Worm (Caenorhabditis elegans): ENCODE measurements around the gene F59F3.6.

The F59F3.6 gene

DNA sequence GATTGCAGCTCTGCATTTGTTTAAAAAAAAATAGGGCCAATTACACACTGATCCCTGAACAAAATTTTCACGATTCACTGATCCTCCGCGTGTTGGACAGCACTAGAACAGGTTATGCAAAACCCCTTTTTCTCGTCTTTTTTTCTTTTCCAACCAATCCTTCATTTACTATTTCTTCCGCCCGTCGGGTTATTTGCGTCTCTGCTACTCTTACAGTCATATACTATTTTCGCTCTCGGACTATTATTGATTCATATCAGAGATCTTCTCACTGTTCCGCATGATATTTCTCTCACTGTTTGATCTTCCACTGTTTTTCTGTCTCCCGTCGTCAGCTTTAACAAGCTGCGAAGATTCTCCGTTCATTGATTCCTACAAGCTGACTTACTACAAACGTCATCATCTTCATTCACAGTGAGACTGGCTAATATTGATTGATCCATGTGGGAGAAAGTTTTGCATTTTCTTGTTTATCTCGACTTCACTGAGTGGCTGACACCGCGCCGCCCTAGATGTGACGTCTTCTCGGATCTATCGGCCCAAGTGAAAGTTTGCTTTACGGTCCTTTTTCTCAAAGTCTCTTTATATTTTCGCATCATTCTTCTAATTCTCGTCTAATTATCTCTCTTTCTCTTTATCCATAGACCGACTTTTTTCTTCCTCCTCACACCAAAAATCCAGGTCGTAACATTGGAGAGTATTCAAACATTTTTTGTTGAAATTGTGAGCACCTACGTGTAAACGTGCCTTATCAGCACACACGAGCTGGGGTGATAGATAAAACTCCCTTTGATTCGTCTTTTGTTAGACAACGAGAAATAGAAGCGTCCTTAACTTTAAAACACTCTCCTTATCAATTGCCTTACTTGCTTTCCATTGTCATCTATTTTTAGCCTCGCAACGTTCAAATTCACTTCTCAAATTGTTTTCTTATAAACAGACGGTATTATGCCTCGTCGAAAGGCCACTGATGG, 37.3 kb upstream of the F59F3.6 start (continued):
- TF ChIP-seq ctbp-1 (GFP tag; IDR thresholded peaks at IDR 0.05) (no peak), ZK546.5 (tag; optimal IDR thresholded peaks at IDR 0.05) (no peak), nhr-25 (tag; optimal IDR thresholded peaks at IDR 0.05; ENCODE audit: borderline replicate concordance, insufficient read depth) (no peak), nhr-76 (tag; optimal IDR thresholded peaks at IDR 0.05) (no peak), Y48G9A.11 (GFP tag; IDR thresholded peaks at IDR 0.05) (no peak), daf-12 (tag; optimal IDR thresholded peaks at IDR 0.05) (no peak), dmd-9 (GFP tag; IDR thresholded peaks at IDR 0.05) (no peak), zfp-3 (GFP tag; conservative IDR thresholded peaks at IDR 0.05) (no peak), madf-5 (GFP tag; IDR thresholded peaks at IDR 0.05) (no peak), nhr-77 (tag; optimal IDR thresholded peaks at IDR 0.05) (no peak), T20F7.1 (GFP tag; optimal IDR thresholded peaks at IDR 0.05) (no peak), spr-3 (GFP tag; optimal IDR thresholded peaks at IDR 0.05) (no peak), mxl-3 (GFP tag; optimal IDR thresholded peaks at IDR 0.05) (peak; percentile 11), lsy-2 (tag; optimal IDR thresholded peaks at IDR 0.05) (no peak), spr-1 (tag; optimal IDR thresholded peaks at IDR 0.05) (no peak), F26F4.8 (GFP tag; conservative IDR thresholded peaks at IDR 0.05) (no peak), mdt-29 (GFP tag; IDR thresholded peaks at IDR 0.05) (no peak), skn-1 (tag; optimal IDR thresholded peaks at IDR 0.05) (no peak), rbr-2 (tag; optimal IDR thresholded peaks at IDR 0.05) (no peak), pha-4 (GFP tag; IDR thresholded peaks at IDR 0.05) (no peak), pha-4 (tag; optimal IDR thresholded peaks at IDR 0.05) (no peak), nhr-10 (tag; optimal IDR thresholded peaks at IDR 0.05) (no peak), lin-13 (GFP tag; optimal IDR thresholded peaks at IDR 0.05) (no peak), mep-1 (tag; optimal IDR thresholded peaks at IDR 0.05) (no peak), attf-4 (tag; optimal IDR thresholded peaks at IDR 0.05) (no peak), cey-2 (tag; optimal IDR thresholded peaks at IDR 0.05; ENCODE audit: borderline replicate concordance, insufficient read depth) (no peak), egl-43 (GFP tag; IDR thresholded peaks at IDR 0.05) (no peak), ztf-11 (tag; optimal IDR thresholded peaks at IDR 0.05) (no peak), ceh-28 (tag; optimal IDR thresholded peaks at IDR 0.05) (peak; percentile 14), lin-29 (GFP tag; IDR thresholded peaks at IDR 0.05) (no peak), dpl-1 (GFP tag; optimal IDR thresholded peaks at IDR 0.05) (no peak), zfp-2 (tag; optimal IDR thresholded peaks at IDR 0.05) (no peak), nhr-111 (GFP tag; optimal IDR thresholded peaks at IDR 0.05) (no peak), unc-62 (GFP tag; optimal IDR thresholded peaks at IDR 0.05 in 1 of 2) (no peak), unc-62 (tag; optimal IDR thresholded peaks at IDR 0.05) (no peak), nhr-48 (tag; optimal IDR thresholded peaks at IDR 0.05) (peak; percentile 42), ces-1 (GFP tag; optimal IDR thresholded peaks at IDR 0.05) (no peak), mes-2 (tag; optimal IDR thresholded peaks at IDR 0.05; ENCODE audit: poor library complexity, severe bottlenecking) (peak; percentile 49), F10B5.3 (tag; optimal IDR thresholded peaks at IDR 0.05) (no peak), ceh-32 (tag; optimal IDR thresholded peaks at IDR 0.05; ENCODE audit: poor library complexity) (no peak)

DNA sequence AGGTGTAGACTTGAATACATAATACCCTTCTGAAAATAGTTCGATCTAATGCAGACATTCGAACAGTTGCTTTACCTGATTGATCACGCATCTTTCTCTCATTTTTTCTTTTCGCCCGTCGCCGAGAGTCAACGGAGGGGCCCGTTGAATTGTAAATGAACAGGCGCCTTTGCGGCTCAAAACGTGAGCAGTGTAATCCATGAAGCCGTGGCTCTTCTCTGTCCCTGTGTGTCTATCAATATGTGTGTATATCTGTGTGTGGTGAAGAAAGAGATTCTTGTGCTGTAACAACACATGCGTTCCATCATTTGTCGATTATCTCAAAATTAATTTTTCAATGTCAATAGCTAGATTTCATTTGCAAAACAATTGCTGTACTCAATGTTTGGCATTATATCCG, 36.5 kb upstream of the F59F3.6 start:
- TF ChIP-seq daf-16 (GFP tag; optimal IDR thresholded peaks at IDR 0.05) (peak in 1 of 2 experiments; percentile 67), daf-16 (tag; optimal IDR thresholded peaks at IDR 0.05) (no peak), dpl-1 (GFP tag; optimal IDR thresholded peaks at IDR 0.05) (no peak), lsy-2 (tag; optimal IDR thresholded peaks at IDR 0.05) (no peak), Y48G9A.11 (GFP tag; IDR thresholded peaks at IDR 0.05) (no peak), ama-1 (optimal IDR thresholded peaks at IDR 0.05) (no peak), nhr-102 (tag; optimal IDR thresholded peaks at IDR 0.05) (no peak), ZK546.5 (tag; optimal IDR thresholded peaks at IDR 0.05) (no peak), nhr-77 (tag; optimal IDR thresholded peaks at IDR 0.05) (no peak), dmd-8 (GFP tag; IDR thresholded peaks at IDR 0.05) (no peak), zip-2 (tag; optimal IDR thresholded peaks at IDR 0.05) (no peak), nhr-6 (tag; optimal IDR thresholded peaks at IDR 0.05) (no peak), D1046.2 (GFP tag; IDR thresholded peaks at IDR 0.05) (no peak), hlh-11 (tag; optimal IDR thresholded peaks at IDR 0.05) (peak; percentile 13), nhr-41 (GFP tag; IDR thresholded peaks at IDR 0.05) (no peak), tra-1 (GFP tag; IDR thresholded peaks at IDR 0.05) (no peak)

Data from whole organism, L4 larva.